Fruit fly (Drosophila melanogaster): ENCODE measurements around the gene Scp2.

The Scp2 gene

dm6 chr3R:16583605-16584004, at the start of gene Scp2:
Gene Scp2 (minus strand): TSS chr3R:16583663.
- TF ChIP-seq Dll (optimal IDR thresholded peaks at IDR 0.05) (no peak), pan (optimal IDR thresholded peaks at IDR 0.05) (no peak), usp (GFP tag; optimal IDR thresholded peaks at IDR 0.05) (no peak), CG8478 (optimal IDR thresholded peaks at IDR 0.05) (no peak), psq (optimal IDR thresholded peaks at IDR 0.05) (no peak), EcR (GFP tag; optimal IDR thresholded peaks at IDR 0.05) (no peak)

- TF ChIP-seq Dll (optimal IDR thresholded peaks at IDR 0.05) (no peak), EcR (GFP tag; optimal IDR thresholded peaks at IDR 0.05) (no peak), psq (optimal IDR thresholded peaks at IDR 0.05) (no peak), pan (optimal IDR thresholded peaks at IDR 0.05) (no peak), CG8478 (optimal IDR thresholded peaks at IDR 0.05) (no peak), usp (GFP tag; optimal IDR thresholded peaks at IDR 0.05) (no peak)
Observed at dm6 chr3R:16632698-16633097, 49.2 kb upstream of the Scp2 start.

dm6 chr3R:16630564-16630963, 47.1 kb upstream of the Scp2 start:
- TF ChIP-seq CG8478 (optimal IDR thresholded peaks at IDR 0.05) (no peak), Dll (optimal IDR thresholded peaks at IDR 0.05) (no peak), pan (optimal IDR thresholded peaks at IDR 0.05) (no peak), psq (optimal IDR thresholded peaks at IDR 0.05) (no peak), usp (GFP tag; optimal IDR thresholded peaks at IDR 0.05) (no peak), EcR (GFP tag; optimal IDR thresholded peaks at IDR 0.05) (no peak)

dm6 chr3R:16626899-16627432, 43.5 kb upstream of the Scp2 start:
- TF ChIP-seq EcR (GFP tag; optimal IDR thresholded peaks at IDR 0.05) (no peak), pan (optimal IDR thresholded peaks at IDR 0.05) (no peak), CG8478 (optimal IDR thresholded peaks at IDR 0.05) (no peak), Dll (optimal IDR thresholded peaks at IDR 0.05) (no peak)

dm6 chr3R:16625844-16626430, 42.5 kb upstream of the Scp2 start:
- TF ChIP-seq Dll (optimal IDR thresholded peaks at IDR 0.05): peak; percentile 8
- TF ChIP-seq pan (optimal IDR thresholded peaks at IDR 0.05): no peak

dm6 chr3R:16624750-16625549, 41.5 kb upstream of the Scp2 start, which contains the start of gene Fas1:
Gene Fas1 (plus strand): TSS chr3R:16625238.
- TF ChIP-seq EcR (GFP tag; optimal IDR thresholded peaks at IDR 0.05) (no peak), pan (optimal IDR thresholded peaks at IDR 0.05) (no peak), usp (GFP tag; optimal IDR thresholded peaks at IDR 0.05) (no peak), Dll (optimal IDR thresholded peaks at IDR 0.05) (no peak), CG8478 (optimal IDR thresholded peaks at IDR 0.05) (no peak), psq (optimal IDR thresholded peaks at IDR 0.05) (no peak)

- TF ChIP-seq pan (optimal IDR thresholded peaks at IDR 0.05) (no peak), EcR (GFP tag; optimal IDR thresholded peaks at IDR 0.05) (no peak), Dll (optimal IDR thresholded peaks at IDR 0.05) (no peak), CG8478 (optimal IDR thresholded peaks at IDR 0.05) (no peak), psq (optimal IDR thresholded peaks at IDR 0.05) (no peak), usp (GFP tag; optimal IDR thresholded peaks at IDR 0.05) (no peak)
Observed at dm6 chr3R:16624371-16624749, 40.9 kb upstream of the Scp2 start, which contains the start of gene Ccdc114. Gene Ccdc114 (minus strand): TSS chr3R:16624717.

dm6 chr3R:16620478-16620877, 37.0 kb upstream of the Scp2 start, which contains the start of gene CG14893:
Gene CG14893 (plus strand): TSS chr3R:16620778.
- no peak for TF ChIP-seq Dll (optimal IDR thresholded peaks at IDR 0.05)
- TF ChIP-seq CG8478 (optimal IDR thresholded peaks at IDR 0.05): no peak

dm6 chr3R:16617650-16618049, 34.2 kb upstream of the Scp2 start, which contains the start of gene CG17560:
Gene CG17560 (plus strand): TSS chr3R:16617950.
- TF ChIP-seq Dll (optimal IDR thresholded peaks at IDR 0.05) (no peak), EcR (GFP tag; optimal IDR thresholded peaks at IDR 0.05) (no peak), psq (optimal IDR thresholded peaks at IDR 0.05) (no peak), CG8478 (optimal IDR thresholded peaks at IDR 0.05) (no peak), usp (GFP tag; optimal IDR thresholded peaks at IDR 0.05) (no peak), pan (optimal IDR thresholded peaks at IDR 0.05) (no peak)

dm6 chr3R:16615009-16615408, 31.5 kb upstream of the Scp2 start, which contains the start of gene CG17562:
Gene CG17562 (plus strand): TSS chr3R:16615309.
- no peak for TF ChIP-seq usp (GFP tag; optimal IDR thresholded peaks at IDR 0.05)
- TF ChIP-seq EcR (GFP tag; optimal IDR thresholded peaks at IDR 0.05): no peak
- TF ChIP-seq Dll (optimal IDR thresholded peaks at IDR 0.05): no peak
- TF ChIP-seq psq (optimal IDR thresholded peaks at IDR 0.05): no peak
- no peak for TF ChIP-seq CG8478 (optimal IDR thresholded peaks at IDR 0.05)
- TF ChIP-seq pan (optimal IDR thresholded peaks at IDR 0.05): no peak

- TF ChIP-seq CG8478 (optimal IDR thresholded peaks at IDR 0.05): no peak
- no peak for TF ChIP-seq pan (optimal IDR thresholded peaks at IDR 0.05)
- no peak for TF ChIP-seq Dll (optimal IDR thresholded peaks at IDR 0.05)
Observed at dm6 chr3R:16614241-16614640, 30.8 kb upstream of the Scp2 start, which contains the start of gene CG10340. Gene CG10340 (minus strand): TSS chr3R:16614391.

- TF ChIP-seq CG8478 (optimal IDR thresholded peaks at IDR 0.05): no peak
- no peak for TF ChIP-seq EcR (GFP tag; optimal IDR thresholded peaks at IDR 0.05)
Observed at dm6 chr3R:16613300-16613699, 29.8 kb upstream of the Scp2 start, which contains the start of gene CG12783. Gene CG12783 (minus strand): TSS chr3R:16613400.

All from whole organism.